Worm (Caenorhabditis elegans) whole organism, early embryonic: ENCODE data around the gene F22E12.3.

Source experiments
- F13C5.2 ChIP-seq: sonication (generic microtip); optimal IDR thresholded peaks from 2 replicates; lab custom pipeline; 2017; ENCODE audit warnings: mild to moderate bottlenecking, missing genetic modification characterization, inconsistent platforms, missing compliant biosample characterization
- ama-1 ChIP-seq: fragments of 150-350 bp; optimal IDR thresholded peaks from 2 replicates; lab custom pipeline; 2014
- ets-7 ChIP-seq: sonication (generic microtip); optimal IDR thresholded peaks from 2 replicates; lab custom pipeline; 2016; ENCODE audit warnings: missing genotype, missing genetic modification characterization, missing compliant biosample characterization
- hmbx-1 ChIP-seq: sonication (generic microtip); optimal IDR thresholded peaks from 2 replicates; lab custom pipeline; 2016; ENCODE audit warnings: mild to moderate bottlenecking, missing genetic modification characterization, missing compliant biosample characterization
- scrt-1 ChIP-seq: fragments of 200-800 bp; sonication (Bioruptor generic); IDR thresholded peaks from 2 replicates; pipeline ENCODE4 v1.3.6; 2022; ENCODE audit warnings: missing genetic modification characterization, missing compliant biosample characterization
- tbx-37 ChIP-seq: fragments of 200-800 bp; sonication (Bioruptor generic); conservative IDR thresholded peaks from 2 replicates; pipeline ENCODE4 v1.3.6; 2022; ENCODE audit warnings: missing genetic modification reagents, missing genetic modification characterization, missing compliant biosample characterization

DNA sequence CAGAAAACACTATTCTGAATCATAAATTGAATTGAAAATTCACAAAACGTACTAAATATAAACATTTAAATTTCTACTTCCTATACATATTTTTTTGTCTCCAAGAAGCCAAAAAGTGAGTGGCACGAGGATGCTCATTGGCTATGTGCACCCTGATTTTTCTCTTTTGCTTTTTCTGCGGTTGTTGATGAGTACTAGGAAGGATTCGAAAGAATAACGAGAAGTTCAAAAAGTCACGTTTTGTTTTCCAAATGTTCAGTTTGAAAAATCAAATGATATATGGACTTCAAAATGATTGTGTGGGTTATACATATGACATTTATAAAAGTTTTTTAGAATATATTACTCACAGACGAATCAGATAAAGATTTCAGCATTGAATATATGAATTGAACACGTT is 1.6 kb upstream of the F22E12.3 start:
- TF ChIP-seq scrt-1 (GFP tag; lab: Robert Waterston, UW) (no peak), ama-1 (lab: Kevin White, UChicago) (no peak), tbx-37 (GFP tag; lab: Robert Waterston, UW) (no peak), ets-7 (tag; lab: Kevin White, UChicago) (no peak), hmbx-1 (tag; lab: Kevin White, UChicago) (no peak), F13C5.2 (tag; lab: Kevin White, UChicago) (no peak)
